Fruit fly (Drosophila melanogaster) whole organism, embryonic: ENCODE results near the gene Ugt35E1.
A peak's percentile ranks its signal among the peaks of the same experiment; 100 is the strongest.

Source experiments
- Abd-B ChIP-seq: fragments of 200-800 bp; sonication (Bioruptor generic); optimal IDR thresholded peaks from 2 replicates; lab custom pipeline; 2018; ENCODE audit warnings: missing biosample characterization, mild to moderate bottlenecking, missing genetic modification characterization, moderate library complexity
- Atf6 ChIP-seq: fragments of 200-800 bp; sonication (Bioruptor generic); IDR thresholded peaks from 2 replicates; pipeline ENCODE4 v1.3.6; 2022; ENCODE audit warnings: missing biosample characterization, missing genetic modification characterization
- CG10267 ChIP-seq: fragments of 200-800 bp; sonication (Bioruptor generic); optimal IDR thresholded peaks from 2 replicates; lab custom pipeline; 2018; ENCODE audit warnings: missing biosample characterization, mild to moderate bottlenecking, missing genetic modification characterization, moderate library complexity
- CG11247 ChIP-seq: fragments of 200-800 bp; sonication (Bioruptor generic); IDR thresholded peaks from 2 replicates; pipeline ENCODE4 v1.3.6; 2022; ENCODE audit warnings: missing biosample characterization, missing genetic modification characterization
- CG11560 ChIP-seq: fragments of 200-800 bp; sonication (Bioruptor generic); IDR thresholded peaks from 3 replicates; pipeline ENCODE4 v1.3.6; 2022; ENCODE audit warnings: missing biosample characterization, missing genetic modification characterization
- CG11695 ChIP-seq: fragments of 200-800 bp; sonication (Bioruptor generic); IDR thresholded peaks from 3 replicates; pipeline ENCODE4 v1.3.6; 2022; ENCODE audit warnings: missing biosample characterization, missing genetic modification characterization
- CG11723 ChIP-seq: fragments of 200-800 bp; sonication (Bioruptor generic); optimal IDR thresholded peaks from 2 replicates; lab custom pipeline; 2017; ENCODE audit warnings: missing biosample characterization, mild to moderate bottlenecking, missing genetic modification characterization
- CG12104 ChIP-seq: fragments of 200-800 bp; sonication (Bioruptor generic); optimal IDR thresholded peaks from 3 replicates; lab custom pipeline; 2016; ENCODE audit warnings: missing biosample characterization, missing genetic modification characterization
- CG12155 ChIP-seq: fragments of 200-800 bp; sonication (Bioruptor generic); optimal IDR thresholded peaks from 3 replicates; lab custom pipeline; 2016; ENCODE audit warnings: missing biosample characterization, missing genetic modification characterization
- CG12391 ChIP-seq: fragments of 200-800 bp; sonication (Bioruptor generic); optimal IDR thresholded peaks from 3 replicates; lab custom pipeline; 2018; ENCODE audit warnings: missing biosample characterization, mild to moderate bottlenecking, missing genetic modification characterization, moderate library complexity
- CG13424 ChIP-seq: fragments of 200-800 bp; sonication (Bioruptor generic); optimal IDR thresholded peaks from 2 replicates; lab custom pipeline; 2019; ENCODE audit warnings: missing biosample characterization, mild to moderate bottlenecking, missing genetic modification characterization, moderate library complexity
- CG13624 ChIP-seq: fragments of 200-800 bp; sonication (Bioruptor generic); optimal IDR thresholded peaks from 2 replicates; lab custom pipeline; 2016; ENCODE audit warnings: missing biosample characterization, missing genetic modification characterization
- CG1529 ChIP-seq: fragments of 200-800 bp; sonication (Bioruptor generic); optimal IDR thresholded peaks from 3 replicates; lab custom pipeline; 2018; ENCODE audit warnings: missing biosample characterization, missing genetic modification characterization
- CG1603 ChIP-seq: fragments of 200-800 bp; sonication (Bioruptor generic); optimal IDR thresholded peaks from 2 replicates; lab custom pipeline; 2019; ENCODE audit warnings: missing biosample characterization, mild to moderate bottlenecking, missing genetic modification characterization, moderate library complexity
- CG30431 ChIP-seq: fragments of 200-800 bp; sonication (Bioruptor generic); optimal IDR thresholded peaks from 2 replicates; lab custom pipeline; 2017; ENCODE audit warnings: missing biosample characterization, missing genetic modification characterization
- CG32532 ChIP-seq: fragments of 200-800 bp; sonication (Bioruptor generic); IDR thresholded peaks from 2 replicates; pipeline ENCODE4 v1.3.6; 2022; ENCODE audit warnings: missing biosample characterization, missing genetic modification characterization
- CG34376 ChIP-seq: fragments of 200-800 bp; sonication (Bioruptor generic); optimal IDR thresholded peaks from 2 replicates; lab custom pipeline; 2018; ENCODE audit warnings: missing biosample characterization, mild to moderate bottlenecking, missing genetic modification characterization
- CG34422 ChIP-seq: fragments of 200-800 bp; sonication (Bioruptor generic); IDR thresholded peaks from 3 replicates; pipeline ENCODE4 v1.3.6; 2022; ENCODE audit warnings: missing biosample characterization, missing genetic modification characterization
- CG3995 ChIP-seq: fragments of 200-800 bp; sonication (Bioruptor generic); optimal IDR thresholded peaks from 3 replicates; lab custom pipeline; 2016; ENCODE audit warnings: missing biosample characterization, missing genetic modification characterization
- CG4820 ChIP-seq: fragments of 200-800 bp; sonication (Bioruptor generic); optimal IDR thresholded peaks from 3 replicates; lab custom pipeline; 2016; ENCODE audit warnings: missing biosample characterization, missing genetic modification characterization
- CG8290 ChIP-seq, 3 experiments: fragments of 200-800 bp; sonication (Bioruptor generic); optimal IDR thresholded peaks; 2 replicates each; lab custom pipeline; 2016 to 2019; ENCODE audit warnings: missing biosample characterization in 3 of 3, missing genetic modification characterization in 3 of 3, mild to moderate bottlenecking in 2 of 3, moderate library complexity in 1 of 3
- CG9817 ChIP-seq: fragments of 200-800 bp; sonication (Bioruptor generic); optimal IDR thresholded peaks from 2 replicates; lab custom pipeline; 2018; ENCODE audit warnings: missing biosample characterization, mild to moderate bottlenecking, missing genetic modification characterization, moderate library complexity
- Chrac-16 ChIP-seq: fragments of 200-800 bp; sonication (Bioruptor generic); optimal IDR thresholded peaks from 3 replicates; lab custom pipeline; 2016; ENCODE audit warnings: missing biosample characterization, missing genetic modification characterization
- D19A ChIP-seq: fragments of 200-800 bp; optimal IDR thresholded peaks from 3 replicates; lab custom pipeline; 2019; ENCODE audit warnings: missing biosample characterization, mild to moderate bottlenecking, missing genetic modification characterization, moderate library complexity
- D19B ChIP-seq: fragments of 200-800 bp; sonication (Bioruptor generic); optimal IDR thresholded peaks from 2 replicates; lab custom pipeline; 2017; ENCODE audit warnings: missing biosample characterization, mild to moderate bottlenecking, missing genetic modification characterization
- Deaf1 ChIP-seq: fragments of 200-800 bp; optimal IDR thresholded peaks from 3 replicates; lab custom pipeline; 2019; ENCODE audit warnings: missing biosample characterization, mild to moderate bottlenecking, missing genetic modification characterization, moderate library complexity
- Dip2 ChIP-seq: fragments of 200-800 bp; sonication (Bioruptor generic); IDR thresholded peaks from 2 replicates; pipeline ENCODE4 v1.3.6; 2022; ENCODE audit warnings: missing biosample characterization, missing genetic modification characterization
- HLH3B ChIP-seq: fragments of 200-800 bp; sonication (Bioruptor generic); IDR thresholded peaks from 2 replicates; pipeline ENCODE4 v1.3.6; 2022; ENCODE audit warnings: missing biosample characterization, missing genetic modification characterization
- Hmr ChIP-seq: fragments of 200-800 bp; sonication (Bioruptor generic); optimal IDR thresholded peaks from 3 replicates; lab custom pipeline; 2017; ENCODE audit warnings: mild to moderate bottlenecking, missing biosample characterization, missing genetic modification reagents, missing genetic modification characterization
- Hr78 ChIP-seq, 2 experiments: fragments of 200-800 bp in 1 of 2; fragments of >200 bp in 1 of 2; sonication (Bioruptor generic) in 1 of 2; optimal IDR thresholded peaks; 2 replicates each; lab custom pipeline; 2017 to 2019; ENCODE audit warnings: missing biosample characterization in 2 of 2, missing genetic modification characterization in 2 of 2, mild to moderate bottlenecking in 1 of 2, moderate library complexity in 1 of 2
- Max ChIP-seq: fragments of 200-800 bp; sonication (Bioruptor generic); optimal IDR thresholded peaks from 2 replicates; lab custom pipeline; 2016; ENCODE audit warnings: missing biosample characterization, mild to moderate bottlenecking, missing genetic modification characterization
- Meics ChIP-seq: fragments of 200-800 bp; sonication (Bioruptor generic); optimal IDR thresholded peaks from 2 replicates; lab custom pipeline; 2017; ENCODE audit warnings: missing biosample characterization, mild to moderate bottlenecking, missing genetic modification characterization
- Ptx1 ChIP-seq: fragments of 200-800 bp; sonication (Bioruptor generic); IDR thresholded peaks from 2 replicates; pipeline ENCODE4 v1.3.6; 2022; ENCODE audit warnings: missing biosample characterization, missing genetic modification characterization
- Sox100B ChIP-seq: fragments of 200-800 bp; sonication (Bioruptor generic); optimal IDR thresholded peaks from 3 replicates; lab custom pipeline; 2018; ENCODE audit warnings: missing biosample characterization, mild to moderate bottlenecking, missing genetic modification characterization
- Sox102F ChIP-seq: fragments of 200-800 bp; sonication (Bioruptor generic); optimal IDR thresholded peaks from 2 replicates; lab custom pipeline; 2018; ENCODE audit warnings: missing biosample characterization, mild to moderate bottlenecking, missing genetic modification characterization, moderate library complexity
- bcd ChIP-seq: fragments of 200-800 bp; sonication (Bioruptor generic); optimal IDR thresholded peaks from 2 replicates; lab custom pipeline; 2017; ENCODE audit warnings: missing biosample characterization, mild to moderate bottlenecking, missing genetic modification characterization
- ci ChIP-seq: fragments of 200-800 bp; sonication (Bioruptor generic); IDR thresholded peaks from 3 replicates; pipeline ENCODE4 v1.3.6; 2022; ENCODE audit warnings: missing biosample characterization, missing genetic modification characterization
- danr ChIP-seq: fragments of 200-800 bp; sonication (Bioruptor generic); IDR thresholded peaks from 2 replicates; pipeline ENCODE4 v1.3.6; 2022; ENCODE audit warnings: missing biosample characterization, missing genetic modification characterization
- gcm ChIP-seq: fragments of 200-800 bp; sonication (Bioruptor generic); optimal IDR thresholded peaks from 2 replicates; lab custom pipeline; 2019; ENCODE audit warnings: missing biosample characterization, mild to moderate bottlenecking, missing genetic modification characterization, moderate library complexity
- grau ChIP-seq: fragments of 200-800 bp; optimal IDR thresholded peaks from 3 replicates; lab custom pipeline; 2019; ENCODE audit warnings: missing biosample characterization, mild to moderate bottlenecking, missing genetic modification characterization, moderate library complexity
- phol ChIP-seq: fragments of 200-800 bp; sonication (Bioruptor generic); optimal IDR thresholded peaks from 3 replicates; lab custom pipeline; 2018; ENCODE audit warnings: missing biosample characterization, mild to moderate bottlenecking, missing genetic modification characterization, moderate library complexity
- prd ChIP-seq, 3 experiments: fragments of >200 bp in 2 of 3; fragments of 200-800 bp in 1 of 3; sonication (Bioruptor generic) in 1 of 3; optimal IDR thresholded peaks in 2 of 3; IDR thresholded peaks in 1 of 3; 2 replicates in 2 of 3; 3 replicates in 1 of 3; pipeline versions ENCODE4 v1.3.6 to Lab custom; 2017 to 2022; ENCODE audit warnings: missing biosample characterization in 1 of 3, missing genetic modification characterization in 1 of 3
- run ChIP-seq: fragments of 200-800 bp; sonication (Bioruptor generic); optimal IDR thresholded peaks from 3 replicates; lab custom pipeline; 2018; ENCODE audit warnings: missing biosample characterization, mild to moderate bottlenecking, missing genetic modification characterization
- salm ChIP-seq: fragments of 200-800 bp; sonication (Bioruptor generic); optimal IDR thresholded peaks from 2 replicates; lab custom pipeline; 2018; ENCODE audit warnings: missing biosample characterization, mild to moderate bottlenecking, missing genetic modification characterization
- scrt ChIP-seq: fragments of 200-800 bp; sonication (Bioruptor generic); optimal IDR thresholded peaks from 2 replicates; lab custom pipeline; 2018; ENCODE audit warnings: missing biosample characterization, mild to moderate bottlenecking, missing genetic modification characterization, moderate library complexity
- seq ChIP-seq: fragments of 200-800 bp; sonication (Bioruptor generic); IDR thresholded peaks from 2 replicates; pipeline ENCODE4 v1.3.6; 2022; ENCODE audit warnings: missing biosample characterization, missing genetic modification characterization
- stc ChIP-seq: fragments of 200-800 bp; sonication (Bioruptor generic); IDR thresholded peaks from 2 replicates; pipeline ENCODE4 v1.3.6; 2022; ENCODE audit warnings: missing biosample characterization, missing genetic modification characterization
- stwl ChIP-seq: fragments of 200-800 bp; sonication (Bioruptor generic); optimal IDR thresholded peaks from 3 replicates; lab custom pipeline; 2018; ENCODE audit warnings: missing biosample characterization, mild to moderate bottlenecking, missing genetic modification characterization, moderate library complexity
- wdn ChIP-seq: fragments of 200-800 bp; sonication (Bioruptor generic); IDR thresholded peaks from 2 replicates; pipeline ENCODE4 v1.3.6; 2022; ENCODE audit warnings: missing biosample characterization, missing genetic modification characterization

The Ugt35E1 gene

DNA sequence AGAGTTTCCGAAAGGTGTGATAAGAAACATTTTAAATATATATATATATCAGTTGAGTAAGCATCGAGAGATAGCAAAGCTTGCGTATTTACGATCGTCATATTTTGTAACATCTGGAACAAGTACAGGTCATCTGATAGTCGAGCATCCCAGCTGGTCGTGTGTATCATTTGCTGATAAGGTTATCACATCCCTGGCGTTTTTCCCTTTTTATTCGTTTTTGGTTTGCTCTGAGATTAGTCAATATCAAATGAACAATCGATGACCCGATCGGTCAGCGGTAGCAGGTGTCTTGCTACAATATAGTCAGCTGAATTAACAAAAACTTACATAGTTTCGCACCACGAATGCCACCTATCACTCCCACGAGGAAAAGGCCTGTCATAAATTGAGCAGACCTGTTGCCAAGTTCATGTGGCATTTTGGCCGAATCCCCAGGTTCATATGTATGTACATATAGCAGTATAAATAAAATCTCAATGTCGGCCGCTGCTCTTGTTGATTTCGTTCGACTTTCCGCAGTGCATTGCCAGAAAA, 35.1 kb upstream of the Ugt35E1 start (continued):
- TF ChIP-seq Max (GFP tag; lab: Kevin White, UChicago) (peak; percentile 56), wdn (0 out of 2 replicates have a peak, but pooled peaks have one; percentile 14), CG8290 (GFP tag; optimal IDR thresholded peaks at IDR 0.05; lab: Kevin White, UChicago) (no peak), CG8290 (tag; optimal IDR thresholded peaks at IDR 0.05; lab: Kevin White, UChicago) (no peak), HLH3B (peak; percentile 50), CG1529 (GFP tag; lab: Kevin White, UChicago) (no peak), grau (tag; lab: Kevin White, UChicago) (peak; percentile 79), CG34376 (GFP tag; lab: Kevin White, UChicago) (peak; percentile 49), CG3995 (GFP tag; lab: Kevin White, UChicago) (peak; percentile 35), CG1603 (tag; lab: Kevin White, UChicago) (peak; percentile 32), Atf6 (GFP tag; lab: Robert Waterston, UW) (peak; percentile 75; the same call in 1 of the 2 replicates), scrt (peak; percentile 63), CG4820 (GFP tag; lab: Kevin White, UChicago) (peak; percentile 28), CG11695 (GFP tag; lab: Robert Waterston, UW) (peak; percentile 52; the same call in 1 of the 3 replicates), Meics (peak; percentile 77), CG12155 (peak; percentile 42), ci (GFP tag; lab: Robert Waterston, UW) (no peak), Chrac-16 (GFP tag; lab: Kevin White, UChicago) (peak; percentile 51), stc (GFP tag; lab: Robert Waterston, UW) (0 out of 2 replicates have a peak, but pooled peaks have one; percentile 23), Ptx1 (GFP tag; lab: Robert Waterston, UW) (peak; percentile 66), CG34422 (GFP tag; lab: Robert Waterston, UW) (0 out of 3 replicates have a peak, but pooled peaks have one; percentile 9), bcd (GFP tag; lab: Kevin White, UChicago) (peak; percentile 58), CG11560 (tag; lab: Robert Waterston, UW) (no peak), CG13624 (no peak), salm (tag; lab: Kevin White, UChicago) (peak; percentile 20), Hr78 (GFP tag; optimal IDR thresholded peaks at IDR 0.05; lab: Kevin White, UChicago) (peak in 1 of 2 experiments; percentile 64), prd (optimal IDR thresholded peaks at IDR 0.05; lab: Kevin White, UChicago) (no peak), prd (GFP tag; IDR thresholded peaks at IDR 0.05; lab: Robert Waterston, UW) (peak; percentile 67), run (tag; lab: Kevin White, UChicago) (no peak), D19B (peak; percentile 100), CG10267 (tag; lab: Kevin White, UChicago) (peak; percentile 15), CG12391 (tag; lab: Kevin White, UChicago) (peak; percentile 60), Deaf1 (peak; percentile 26), gcm (GFP tag; lab: Kevin White, UChicago) (no peak), phol (tag; lab: Kevin White, UChicago) (peak; percentile 53), CG32532 (peak; percentile 68), D19A (peak; percentile 59), Abd-B (peak; percentile 40), CG11247 (GFP tag; lab: Robert Waterston, UW) (peak; percentile 57), danr (no peak), CG9817 (peak; percentile 34), CG12104 (GFP tag; lab: Kevin White, UChicago) (peak; percentile 51), Sox100B (GFP tag; lab: Kevin White, UChicago) (no peak), seq (peak; percentile 48; the same call in 1 of the 2 replicates), CG11723 (GFP tag; lab: Kevin White, UChicago) (no peak), CG13424 (tag; lab: Kevin White, UChicago) (peak; percentile 53), Hmr (GFP tag; lab: Kevin White, UChicago) (peak; percentile 70), Sox102F (GFP tag; lab: Kevin White, UChicago) (peak; percentile 71), Dip2 (no peak), CG30431 (GFP tag; lab: Kevin White, UChicago) (no peak), stwl (tag; lab: Kevin White, UChicago) (no peak)
